Worm (Caenorhabditis elegans): Measurements from ENCODE around the gene fipr-21.

Gene fipr-21

DNA sequence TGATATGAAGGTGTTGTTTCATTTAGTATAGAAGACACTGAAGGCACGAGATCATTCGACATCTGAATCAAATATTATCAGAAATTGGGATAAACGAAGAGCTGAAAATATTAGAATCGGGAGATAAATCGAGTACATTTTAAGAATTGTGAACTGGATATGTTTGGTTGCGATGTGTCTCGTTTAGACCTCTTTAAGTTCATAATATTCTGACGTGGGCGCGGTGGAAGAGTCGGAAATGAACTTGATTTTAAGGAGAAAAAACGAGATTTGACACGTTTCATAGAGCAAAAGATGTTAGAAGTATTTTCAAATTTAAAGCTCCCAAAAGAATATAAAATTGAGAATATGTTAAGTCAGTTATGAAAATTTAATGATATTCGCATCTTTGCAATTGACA is 18.7 kb upstream of the fipr-21 start, which contains the start of gene npr-6:
TSS of gene npr-6 (minus strand) at position 101 of the 400 bp plus-strand sequence.
- no peak for TF ChIP-seq ztf-4 (tag; optimal IDR thresholded peaks at IDR 0.05)
- TF ChIP-seq ceh-16 (tag; optimal IDR thresholded peaks at IDR 0.05) = no peak
- no peak for TF ChIP-seq ceh-28 (tag; optimal IDR thresholded peaks at IDR 0.05)
- TF ChIP-seq ztf-11 (tag; optimal IDR thresholded peaks at IDR 0.05) = no peak
- TF ChIP-seq pha-4 (tag; optimal IDR thresholded peaks at IDR 0.05) = no peak
- TF ChIP-seq mml-1 (tag; optimal IDR thresholded peaks at IDR 0.05) = no peak
- no peak for TF ChIP-seq snpc-4 (tag; optimal IDR thresholded peaks at IDR 0.05)
- TF ChIP-seq daf-12 (tag; optimal IDR thresholded peaks at IDR 0.05) = no peak
- no peak for TF ChIP-seq eor-1 (tag; optimal IDR thresholded peaks at IDR 0.05)
- TF ChIP-seq mdl-1 (tag; optimal IDR thresholded peaks at IDR 0.05) = no peak

DNA sequence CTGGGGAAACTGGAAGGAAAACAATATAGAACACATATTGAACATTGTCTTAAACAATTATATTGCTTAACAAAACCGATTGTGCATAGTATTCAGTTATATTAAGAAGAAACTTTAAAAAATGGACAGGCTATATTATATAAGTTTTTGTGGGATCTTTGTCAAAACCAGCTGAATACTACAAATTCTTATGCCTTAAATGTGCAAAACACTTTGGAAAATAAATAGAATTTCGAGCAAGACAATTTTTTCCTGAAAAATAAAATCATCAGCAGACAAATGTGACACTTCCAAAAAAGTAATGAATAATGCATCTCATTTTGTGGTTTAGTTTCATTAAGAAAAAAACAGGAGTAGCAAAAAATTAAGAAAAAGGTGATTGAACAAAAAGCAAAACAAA is 6.9 kb upstream of the fipr-21 start:
- TF ChIP-seq ztf-4 (tag; optimal IDR thresholded peaks at IDR 0.05) (no peak), ceh-9 (tag; optimal IDR thresholded peaks at IDR 0.05) (no peak), ceh-28 (tag; optimal IDR thresholded peaks at IDR 0.05) (no peak), ZK546.5 (tag; optimal IDR thresholded peaks at IDR 0.05) (no peak), R02D3.7 (tag; optimal IDR thresholded peaks at IDR 0.05) (no peak)

- TF ChIP-seq nfya-1 (tag; optimal IDR thresholded peaks at IDR 0.05; ENCODE audit: insufficient read depth) = no peak
- TF ChIP-seq nhr-28 (tag; optimal IDR thresholded peaks at IDR 0.05) = no peak
- TF ChIP-seq mdl-1 (tag; optimal IDR thresholded peaks at IDR 0.05) = no peak
- peak; percentile 82 for TF ChIP-seq nhr-23 (tag; optimal IDR thresholded peaks at IDR 0.05)
- no peak for TF ChIP-seq zag-1 (tag; optimal IDR thresholded peaks at IDR 0.05)
- TF ChIP-seq elt-1 (tag; optimal IDR thresholded peaks at IDR 0.05) = peak; percentile 91
- TF ChIP-seq nhr-25 (tag; optimal IDR thresholded peaks at IDR 0.05) = peak; percentile 71
- no peak for TF ChIP-seq tbx-2 (tag; optimal IDR thresholded peaks at IDR 0.05)
- no peak for TF ChIP-seq pha-4 (tag; optimal IDR thresholded peaks at IDR 0.05)
- TF ChIP-seq ZK546.5 (tag; optimal IDR thresholded peaks at IDR 0.05) = no peak
- TF ChIP-seq nhr-237 (tag; optimal IDR thresholded peaks at IDR 0.05) = no peak
- no peak for TF ChIP-seq nhr-11 (tag; optimal IDR thresholded peaks at IDR 0.05)
- no peak for TF ChIP-seq nhr-12 (tag; optimal IDR thresholded peaks at IDR 0.05)
- TF ChIP-seq elt-3 (tag; optimal IDR thresholded peaks at IDR 0.05) = no peak
- no peak for TF ChIP-seq egl-27 (tag; optimal IDR thresholded peaks at IDR 0.05)
- TF ChIP-seq ztf-4 (tag; optimal IDR thresholded peaks at IDR 0.05) = no peak
- no peak for TF ChIP-seq daf-12 (tag; optimal IDR thresholded peaks at IDR 0.05)
- TF ChIP-seq elt-2 (tag; optimal IDR thresholded peaks at IDR 0.05) = no peak
- TF ChIP-seq nhr-67 (tag; optimal IDR thresholded peaks at IDR 0.05) = no peak
- TF ChIP-seq lin-39 (tag; optimal IDR thresholded peaks at IDR 0.05) = no peak
- TF ChIP-seq aly-2 (tag; optimal IDR thresholded peaks at IDR 0.05) = no peak
- TF ChIP-seq eor-1 (tag; optimal IDR thresholded peaks at IDR 0.05) = no peak
- no peak for TF ChIP-seq ceh-9 (tag; optimal IDR thresholded peaks at IDR 0.05)
- no peak for TF ChIP-seq R02D3.7 (tag; optimal IDR thresholded peaks at IDR 0.05)
- no peak for TF ChIP-seq ztf-11 (tag; optimal IDR thresholded peaks at IDR 0.05)
Observed at ce11 chrX:10301920-10302319, 2.4 kb upstream of the fipr-21 start.

ce11 chrX:10302430-10302829 is 1.9 kb upstream of the fipr-21 start, which contains the start of gene fip-5:
Gene fip-5 (plus strand): TSS chrX:10302741.
- TF ChIP-seq elt-2 (tag; optimal IDR thresholded peaks at IDR 0.05) (no peak), nhr-28 (tag; optimal IDR thresholded peaks at IDR 0.05) (no peak), snpc-4 (tag; optimal IDR thresholded peaks at IDR 0.05) (no peak), ceh-28 (tag; optimal IDR thresholded peaks at IDR 0.05) (no peak), ceh-9 (tag; optimal IDR thresholded peaks at IDR 0.05) (no peak), fkh-10 (GFP tag; optimal IDR thresholded peaks at IDR 0.05) (no peak), jun-1 (tag; optimal IDR thresholded peaks at IDR 0.05) (no peak), elt-1 (tag; optimal IDR thresholded peaks at IDR 0.05) (peak; percentile 51)

DNA sequence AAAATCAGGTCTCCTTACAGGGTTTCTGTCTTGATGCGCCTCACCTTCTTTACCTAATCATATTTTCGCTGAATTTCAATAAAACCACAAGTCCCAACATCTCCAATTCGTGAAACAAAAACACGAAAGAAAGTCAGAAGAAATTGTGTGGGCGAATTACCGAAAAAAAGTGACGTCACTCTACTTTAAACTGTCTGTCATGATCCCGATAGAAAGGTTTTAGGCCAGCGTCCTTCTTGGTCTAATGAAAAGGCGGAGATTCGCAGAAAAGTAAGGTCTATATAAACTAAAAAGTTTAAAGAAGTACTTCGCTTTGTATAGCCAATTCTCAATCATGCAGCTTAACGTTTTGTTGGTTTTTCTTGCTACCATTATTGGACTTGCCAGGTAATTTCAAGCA is 2.0 kb downstream of the fipr-21 start, which contains the start of gene cnc-8:
TSS of gene cnc-8 (plus strand) at position 307 of the 400 bp plus-strand sequence.
- peak; percentile 56 for TF ChIP-seq nhr-25 (tag; optimal IDR thresholded peaks at IDR 0.05)
- no peak for TF ChIP-seq ztf-4 (tag; optimal IDR thresholded peaks at IDR 0.05)
- TF ChIP-seq elt-1 (tag; optimal IDR thresholded peaks at IDR 0.05) = no peak
- TF ChIP-seq nhr-43 (tag; optimal IDR thresholded peaks at IDR 0.05; ENCODE audit: poor library complexity, severe bottlenecking) = peak; percentile 6
- TF ChIP-seq nhr-23 (tag; optimal IDR thresholded peaks at IDR 0.05) = peak; percentile 69
